Worm (Caenorhabditis elegans) whole organism, L2 larva: ENCODE results near the gene C14C10.10.
A peak's percentile ranks its signal among the peaks of the same experiment; 100 is the strongest.

Experiments used
- C34F6.9 ChIP-seq: fragments of 150-350 bp; optimal IDR thresholded peaks from 2 replicates; lab custom pipeline; 2014; ENCODE audit warnings: missing biosample characterization, missing genetic modification characterization
- F13H6.1 ChIP-seq: sonication (generic microtip); optimal IDR thresholded peaks from 2 replicates; lab custom pipeline; 2016; ENCODE audit warnings: missing genetic modification characterization, missing compliant biosample characterization
- R02D3.7 ChIP-seq: fragments of 150-350 bp; optimal IDR thresholded peaks from 2 replicates; lab custom pipeline; 2014; ENCODE audit warnings: missing biosample characterization, missing genetic modification characterization
- Y55F3AM.14 ChIP-seq: fragments of 200-800 bp; sonication (Bioruptor generic); optimal IDR thresholded peaks from 2 replicates; lab custom pipeline; 2018; ENCODE audit warnings: mild to moderate bottlenecking, missing genetic modification characterization, missing compliant biosample characterization
- ZK546.5 ChIP-seq: sonication (generic microtip); optimal IDR thresholded peaks from 2 replicates; lab custom pipeline; 2017; ENCODE audit warnings: missing biosample characterization, missing genetic modification characterization
- alr-1 ChIP-seq: fragments of 150-350 bp; optimal IDR thresholded peaks from 2 replicates; lab custom pipeline; 2014; ENCODE audit warnings: missing biosample characterization, missing genetic modification characterization
- aly-2 ChIP-seq: fragments of 150-350 bp; optimal IDR thresholded peaks from 2 replicates; lab custom pipeline; 2014; ENCODE audit warnings: missing biosample characterization, missing genetic modification characterization
- ama-1 ChIP-seq: fragments of 150-350 bp; optimal IDR thresholded peaks from 2 replicates; lab custom pipeline; 2018; ENCODE audit warnings: inconsistent platforms
- ceh-16 ChIP-seq: fragments of 150-350 bp; optimal IDR thresholded peaks from 2 replicates; lab custom pipeline; 2014; ENCODE audit warnings: missing biosample characterization, missing genetic modification characterization
- ceh-82 ChIP-seq: fragments of 150-350 bp; optimal IDR thresholded peaks from 2 replicates; lab custom pipeline; 2014; ENCODE audit warnings: missing biosample characterization, missing genetic modification characterization
- crh-2 ChIP-seq: sonication (generic microtip); optimal IDR thresholded peaks from 2 replicates; lab custom pipeline; 2017; ENCODE audit warnings: missing biosample characterization, missing genetic modification characterization
- dmd-4 ChIP-seq: sonication (generic microtip); optimal IDR thresholded peaks from 2 replicates; lab custom pipeline; 2017; ENCODE audit warnings: missing biosample characterization, missing genetic modification characterization
- egl-27 ChIP-seq: sonication (generic microtip); optimal IDR thresholded peaks from 3 replicates; lab custom pipeline; 2017; ENCODE audit warnings: missing biosample characterization, missing genetic modification reagents, missing genetic modification characterization
- elt-3 ChIP-seq: sonication (generic microtip); optimal IDR thresholded peaks from 2 replicates; lab custom pipeline; 2017; ENCODE audit warnings: missing biosample characterization, missing genetic modification characterization
- fos-1 ChIP-seq: fragments of 150-350 bp; optimal IDR thresholded peaks from 2 replicates; lab custom pipeline; 2014; ENCODE audit warnings: missing biosample characterization, missing genetic modification characterization
- gmeb-1 ChIP-seq: fragments of 150-350 bp; optimal IDR thresholded peaks from 2 replicates; lab custom pipeline; 2014; ENCODE audit warnings: missing biosample characterization, missing genetic modification characterization
- lin-11 ChIP-seq: fragments of 150-350 bp; sonication (generic microtip); optimal IDR thresholded peaks from 2 replicates; lab custom pipeline; 2014; ENCODE audit warnings: missing biosample characterization, missing genetic modification characterization, inconsistent platforms, mixed read lengths
- lin-13 ChIP-seq: fragments of 150-350 bp; optimal IDR thresholded peaks from 2 replicates; lab custom pipeline; 2014; ENCODE audit warnings: missing biosample characterization, missing genetic modification reagents, missing genetic modification characterization
- lin-39 ChIP-seq: fragments of 150-350 bp; optimal IDR thresholded peaks from 2 replicates; lab custom pipeline; 2014; ENCODE audit warnings: missing biosample characterization, missing genetic modification reagents, missing genetic modification characterization
- lsy-2 ChIP-seq, 2 experiments: fragments of 150-350 bp in 1 of 2; sonication (generic microtip) in 1 of 2; optimal IDR thresholded peaks; 2 replicates each; lab custom pipeline; 2014 to 2017; ENCODE audit warnings: missing biosample characterization in 2 of 2, missing genetic modification characterization in 2 of 2
- mbf-1 ChIP-seq: sonication (generic microtip); optimal IDR thresholded peaks from 2 replicates; lab custom pipeline; 2017; ENCODE audit warnings: missing biosample characterization, missing genetic modification characterization
- mdl-1 ChIP-seq, 2 experiments: fragments of 150-350 bp in 1 of 2; sonication (generic microtip) in 1 of 2; optimal IDR thresholded peaks; 2 replicates each; lab custom pipeline; 2017; ENCODE audit warnings: missing biosample characterization in 2 of 2, missing genetic modification characterization in 2 of 2
- nhr-11 ChIP-seq: fragments of 150-350 bp; optimal IDR thresholded peaks from 2 replicates; lab custom pipeline; 2014; ENCODE audit warnings: missing biosample characterization, missing genetic modification characterization
- nhr-129 ChIP-seq: fragments of 150-350 bp; optimal IDR thresholded peaks from 2 replicates; lab custom pipeline; 2014; ENCODE audit warnings: missing biosample characterization, missing genetic modification characterization
- nhr-21 ChIP-seq: fragments of 150-350 bp; optimal IDR thresholded peaks from 2 replicates; lab custom pipeline; 2014; ENCODE audit warnings: missing biosample characterization, missing genetic modification characterization
- nhr-25 ChIP-seq: fragments of 150-350 bp; sonication (generic microtip); optimal IDR thresholded peaks from 3 replicates; lab custom pipeline; 2014; ENCODE audit warnings: missing biosample characterization, missing genetic modification characterization
- nhr-77 ChIP-seq: fragments of 150-350 bp; optimal IDR thresholded peaks from 2 replicates; lab custom pipeline; 2014; ENCODE audit warnings: missing biosample characterization, missing genetic modification characterization
- peb-1 ChIP-seq: fragments of 150-350 bp; optimal IDR thresholded peaks from 2 replicates; lab custom pipeline; 2014; ENCODE audit warnings: missing biosample characterization, missing genetic modification characterization
- sem-4 ChIP-seq: fragments of 150-350 bp; optimal IDR thresholded peaks from 2 replicates; lab custom pipeline; 2014; ENCODE audit warnings: missing biosample characterization, missing genetic modification reagents, missing genetic modification characterization
- skn-1 ChIP-seq: sonication (generic microtip); optimal IDR thresholded peaks from 2 replicates; lab custom pipeline; 2017; ENCODE audit warnings: missing biosample characterization, missing genetic modification characterization
- sma-3 ChIP-seq: sonication (generic microtip); optimal IDR thresholded peaks from 2 replicates; lab custom pipeline; 2016; ENCODE audit warnings: missing genetic modification reagents, missing genetic modification characterization, missing compliant biosample characterization
- sma-9 ChIP-seq, 2 experiments: fragments of 150-350 bp in 1 of 2; sonication (generic microtip) in 1 of 2; optimal IDR thresholded peaks; 2 replicates each; lab custom pipeline; 2014 to 2016; ENCODE audit warnings: missing genetic modification characterization in 2 of 2, mild to moderate bottlenecking in 1 of 2, missing biosample characterization in 1 of 2, missing compliant biosample characterization in 1 of 2, missing genetic modification reagents in 1 of 2, moderate library complexity in 1 of 2
- unc-39 ChIP-seq: fragments of 150-350 bp; optimal IDR thresholded peaks from 2 replicates; lab custom pipeline; 2014; ENCODE audit warnings: missing biosample characterization, missing genetic modification characterization
- unc-55 ChIP-seq: fragments of 150-350 bp; sonication (generic microtip); optimal IDR thresholded peaks from 3 replicates; lab custom pipeline; 2014; ENCODE audit warnings: missing biosample characterization, missing genetic modification reagents, missing genetic modification characterization
- zag-1 ChIP-seq: fragments of 150-350 bp; optimal IDR thresholded peaks from 2 replicates; lab custom pipeline; 2014; ENCODE audit warnings: missing biosample characterization, missing genetic modification characterization
- ztf-1 ChIP-seq: fragments of 200-800 bp; sonication (Bioruptor generic); conservative IDR thresholded peaks from 2 replicates; pipeline ENCODE4 v1.3.6; 2022; ENCODE audit warnings: missing genetic modification characterization, missing compliant biosample characterization
- ztf-4 ChIP-seq: fragments of 150-350 bp; optimal IDR thresholded peaks from 2 replicates; lab custom pipeline; 2014; ENCODE audit warnings: missing biosample characterization, missing genetic modification characterization

C14C10.10 gene

ce11 chrV:12599110-12599509 is at the start of gene C14C10.10, which contains the start of gene ril-2:
C14C10.10 (minus strand) TSS chrV:12599128.
ril-2 (minus strand) TSS chrV:12599157.
- TF ChIP-seq lin-13 (GFP tag; lab: Kevin White, UChicago) (no peak), sma-9 (GFP tag; optimal IDR thresholded peaks at IDR 0.05; lab: Kevin White, UChicago) (no peak), sma-9 (tag; optimal IDR thresholded peaks at IDR 0.05; lab: Kevin White, UChicago) (no peak), Y55F3AM.14 (GFP tag; lab: Kevin White, UChicago) (no peak), dmd-4 (tag; lab: Kevin White, UChicago) (no peak), unc-39 (no peak), nhr-25 (tag; lab: Kevin White, UChicago) (no peak), lsy-2 (tag; optimal IDR thresholded peaks at IDR 0.05; lab: Kevin White, UChicago) (peak in 1 of 2 experiments; percentile 29), nhr-77 (no peak), R02D3.7 (tag; lab: Kevin White, UChicago) (no peak), ama-1 (lab: Kevin White, UChicago) (no peak), sma-3 (GFP tag; lab: Kevin White, UChicago) (no peak), mdl-1 (tag; optimal IDR thresholded peaks at IDR 0.05; lab: Kevin White, UChicago) (no peak), C34F6.9 (peak; percentile 50), alr-1 (tag; lab: Kevin White, UChicago) (no peak), F13H6.1 (no peak), ztf-4 (tag; lab: Kevin White, UChicago) (no peak), elt-3 (tag; lab: Kevin White, UChicago) (no peak), gmeb-1 (tag; lab: Kevin White, UChicago) (no peak), ceh-16 (tag; lab: Kevin White, UChicago) (no peak), ZK546.5 (tag; lab: Kevin White, UChicago) (no peak), ztf-1 (GFP tag; lab: Robert Waterston, UW) (no peak), nhr-11 (tag; lab: Kevin White, UChicago) (no peak), aly-2 (no peak), unc-55 (GFP tag; lab: Kevin White, UChicago) (peak; percentile 46), crh-2 (tag; lab: Kevin White, UChicago) (peak; percentile 35), nhr-129 (no peak), zag-1 (no peak), lin-11 (tag; lab: Kevin White, UChicago) (no peak), skn-1 (tag; lab: Kevin White, UChicago) (no peak), ceh-82 (tag; lab: Kevin White, UChicago) (no peak), lin-39 (tag; lab: Kevin White, UChicago) (no peak), nhr-21 (tag; lab: Kevin White, UChicago) (no peak)

ce11 chrV:12644500-12644899 is 45.6 kb upstream of the C14C10.10 start, which contains the start of gene F56H9.8:
F56H9.8 (plus strand) TSS chrV:12644800.
- no peak for TF ChIP-seq C34F6.9
- TF ChIP-seq crh-2 (tag; lab: Kevin White, UChicago) = no peak
- TF ChIP-seq dmd-4 (tag; lab: Kevin White, UChicago) = no peak
- TF ChIP-seq mdl-1 (tag; optimal IDR thresholded peaks at IDR 0.05; lab: Kevin White, UChicago) = no peak
- TF ChIP-seq nhr-21 (tag; lab: Kevin White, UChicago) = no peak
- TF ChIP-seq nhr-11 (tag; lab: Kevin White, UChicago) = no peak
- TF ChIP-seq egl-27 (tag; lab: Kevin White, UChicago) = no peak
- TF ChIP-seq Y55F3AM.14 (GFP tag; lab: Kevin White, UChicago) = no peak
- no peak for TF ChIP-seq lin-39 (tag; lab: Kevin White, UChicago)
- no peak for TF ChIP-seq ztf-4 (tag; lab: Kevin White, UChicago)
- TF ChIP-seq peb-1 (tag; lab: Kevin White, UChicago) = no peak
- TF ChIP-seq fos-1 (tag; lab: Kevin White, UChicago) = no peak
- TF ChIP-seq ceh-82 (tag; lab: Kevin White, UChicago) = no peak
- TF ChIP-seq ztf-1 (GFP tag; lab: Robert Waterston, UW) = no peak
- TF ChIP-seq mbf-1 = no peak
- TF ChIP-seq, all 48 proteins: peak for 0

ce11 chrV:12640384-12640783 is 41.5 kb upstream of the C14C10.10 start, which contains the start of gene gpa-8:
gpa-8 (minus strand) TSS chrV:12640484.
- TF ChIP-seq alr-1 (tag; lab: Kevin White, UChicago) (no peak), sem-4 (tag; lab: Kevin White, UChicago) (no peak), mbf-1 (no peak), ztf-1 (GFP tag; lab: Robert Waterston, UW) (no peak), ceh-82 (tag; lab: Kevin White, UChicago) (no peak), unc-39 (no peak), nhr-11 (tag; lab: Kevin White, UChicago) (no peak)
